Fruit fly (Drosophila melanogaster) whole organism, pupa: ENCODE data around the gene CG3061.
A peak's percentile ranks its signal among the peaks of the same experiment; 100 is the strongest.

Experiments used
- CG10348 ChIP-seq: fragments of 200-800 bp; sonication (Bioruptor generic); IDR thresholded peaks from 2 replicates; pipeline ENCODE4 v1.3.6; 2022; ENCODE audit warnings: missing biosample characterization, missing genetic modification characterization
- CG12605 ChIP-seq: fragments of 200-800 bp; sonication (Bioruptor generic); IDR thresholded peaks from 2 replicates; pipeline ENCODE4 v1.3.6; 2022; ENCODE audit warnings: missing biosample characterization, missing genetic modification characterization
- CG13204 ChIP-seq: fragments of 200-800 bp; sonication (Bioruptor generic); optimal IDR thresholded peaks from 2 replicates; lab custom pipeline; 2018; ENCODE audit warnings: missing biosample characterization, mild to moderate bottlenecking, missing genetic modification characterization, moderate library complexity
- CG14655 ChIP-seq: fragments of 200-800 bp; sonication (Bioruptor generic); optimal IDR thresholded peaks from 3 replicates; lab custom pipeline; 2017; ENCODE audit warnings: mild to moderate bottlenecking, missing biosample characterization, missing genetic modification reagents, missing genetic modification characterization
- CG15710 ChIP-seq: fragments of 200-800 bp; sonication (Bioruptor generic); optimal IDR thresholded peaks from 2 replicates; lab custom pipeline; 2018; ENCODE audit warnings: missing biosample characterization, mild to moderate bottlenecking, missing genetic modification characterization, moderate library complexity
- CG17806 ChIP-seq: fragments of 200-800 bp; sonication (Bioruptor generic); optimal IDR thresholded peaks from 2 replicates; lab custom pipeline; 2018; ENCODE audit warnings: missing biosample characterization, mild to moderate bottlenecking, missing genetic modification characterization, moderate library complexity
- CG32121 ChIP-seq: fragments of 200-800 bp; sonication (Bioruptor generic); IDR thresholded peaks from 2 replicates; pipeline ENCODE4 v1.3.6; 2022; ENCODE audit warnings: missing biosample characterization, missing genetic modification characterization
- CG34367 ChIP-seq: fragments of 200-800 bp; sonication (Bioruptor generic); optimal IDR thresholded peaks from 2 replicates; lab custom pipeline; 2018; ENCODE audit warnings: missing biosample characterization, mild to moderate bottlenecking, missing genetic modification characterization
- CG4496 ChIP-seq: fragments of 200-800 bp; sonication (Bioruptor generic); IDR thresholded peaks from 3 replicates; pipeline ENCODE4 v1.3.6; 2022; ENCODE audit warnings: missing biosample characterization, missing genetic modification characterization
- CG8159 ChIP-seq: fragments of 200-800 bp; sonication (Bioruptor generic); optimal IDR thresholded peaks from 3 replicates; lab custom pipeline; 2018; ENCODE audit warnings: missing biosample characterization, mild to moderate bottlenecking, missing genetic modification characterization, moderate library complexity
- CG8301 ChIP-seq: fragments of 200-800 bp; sonication (Bioruptor generic); optimal IDR thresholded peaks from 2 replicates; lab custom pipeline; 2018; ENCODE audit warnings: missing biosample characterization, mild to moderate bottlenecking, missing genetic modification characterization
- CG9948 ChIP-seq: fragments of 200-800 bp; sonication (Bioruptor generic); optimal IDR thresholded peaks from 2 replicates; lab custom pipeline; 2018; ENCODE audit warnings: missing biosample characterization, mild to moderate bottlenecking, missing genetic modification characterization, moderate library complexity
- D1 ChIP-seq: fragments of 200-800 bp; sonication (Bioruptor generic); optimal IDR thresholded peaks from 2 replicates; lab custom pipeline; 2018; ENCODE audit warnings: missing biosample characterization, mild to moderate bottlenecking, missing genetic modification characterization, moderate library complexity
- EcR ChIP-seq: fragments of 200-800 bp; sonication (Bioruptor generic); optimal IDR thresholded peaks from 3 replicates; lab custom pipeline; 2019; ENCODE audit warnings: missing biosample characterization, missing genetic modification characterization, mild to moderate bottlenecking, moderate library complexity, missing genetic modification reagents
- Ets98B ChIP-seq: fragments of 200-800 bp; sonication (Bioruptor generic); IDR thresholded peaks from 2 replicates; pipeline ENCODE4 v1.3.6; 2022; ENCODE audit warnings: missing biosample characterization, missing genetic modification characterization
- Pif1A ChIP-seq: fragments of 200-800 bp; sonication (Bioruptor generic); optimal IDR thresholded peaks from 3 replicates; lab custom pipeline; 2016; ENCODE audit warnings: missing biosample characterization, missing genetic modification characterization
- Pif1B ChIP-seq: fragments of 200-800 bp; sonication (Bioruptor generic); optimal IDR thresholded peaks from 3 replicates; lab custom pipeline; 2016; ENCODE audit warnings: missing biosample characterization, missing genetic modification characterization
- Snoo ChIP-seq: fragments of 200-800 bp; sonication (Bioruptor generic); optimal IDR thresholded peaks from 3 replicates; lab custom pipeline; 2017; ENCODE audit warnings: missing biosample characterization, mild to moderate bottlenecking, missing genetic modification characterization, inconsistent platforms
- fd96Ca ChIP-seq: fragments of 200-800 bp; sonication (Bioruptor generic); IDR thresholded peaks from 3 replicates; pipeline ENCODE4 v1.3.6; 2022; ENCODE audit warnings: missing biosample characterization, missing genetic modification characterization
- gl ChIP-seq: fragments of 200-800 bp; sonication (Bioruptor generic); optimal IDR thresholded peaks from 2 replicates; lab custom pipeline; 2018; ENCODE audit warnings: missing biosample characterization, mild to moderate bottlenecking, missing genetic modification characterization
- rn ChIP-seq: fragments of 200-800 bp; sonication (Bioruptor generic); IDR thresholded peaks from 2 replicates; pipeline ENCODE4 v1.3.6; 2022; ENCODE audit warnings: missing biosample characterization, missing genetic modification characterization

Gene CG3061

dm6 chr3R:14061988-14062868, 30.1 kb downstream of the CG3061 start:
- TF ChIP-seq CG9948 (peak; percentile 81), D1 (tag; lab: Kevin White, UChicago) (peak; percentile 28), Ets98B (no peak), EcR (GFP tag; lab: Kevin White, UChicago) (peak; percentile 42), CG10348 (GFP tag; lab: Robert Waterston, UW) (no peak), CG8301 (tag; lab: Kevin White, UChicago) (peak; percentile 49), CG14655 (GFP tag; lab: Kevin White, UChicago) (peak; percentile 66), Pif1A (GFP tag; lab: Kevin White, UChicago) (peak; percentile 40), CG8159 (tag; lab: Kevin White, UChicago) (peak; percentile 94), CG15710 (tag; lab: Kevin White, UChicago) (peak; percentile 90), CG13204 (GFP tag; lab: Kevin White, UChicago) (no peak), CG34367 (tag; lab: Kevin White, UChicago) (peak; percentile 70), rn (GFP tag; lab: Robert Waterston, UW) (no peak), CG32121 (no peak), CG4496 (GFP tag; lab: Robert Waterston, UW) (peak; percentile 66), gl (tag; lab: Kevin White, UChicago) (peak; percentile 17), CG17806 (peak; percentile 86), CG12605 (GFP tag; lab: Robert Waterston, UW) (no peak), Pif1B (GFP tag; lab: Kevin White, UChicago) (no peak), fd96Ca (GFP tag; lab: Robert Waterston, UW) (no peak), Snoo (tag; lab: Kevin White, UChicago) (no peak)

- TF ChIP-seq EcR (GFP tag; lab: Kevin White, UChicago) (no peak), CG14655 (GFP tag; lab: Kevin White, UChicago) (no peak), gl (tag; lab: Kevin White, UChicago) (no peak), CG17806 (no peak), D1 (tag; lab: Kevin White, UChicago) (no peak), CG8301 (tag; lab: Kevin White, UChicago) (no peak)
Observed at dm6 chr3R:14062869-14063543, 30.8 kb downstream of the CG3061 start.

dm6 chr3R:14064158-14064969, 32.2 kb downstream of the CG3061 start:
- TF ChIP-seq CG4496 (GFP tag; lab: Robert Waterston, UW) (no peak), CG17806 (no peak), CG8301 (tag; lab: Kevin White, UChicago) (no peak), D1 (tag; lab: Kevin White, UChicago) (no peak), CG10348 (GFP tag; lab: Robert Waterston, UW) (no peak), Ets98B (no peak), CG14655 (GFP tag; lab: Kevin White, UChicago) (no peak), CG34367 (tag; lab: Kevin White, UChicago) (no peak), CG12605 (GFP tag; lab: Robert Waterston, UW) (no peak)

dm6 chr3R:14065241-14065640, 33.1 kb downstream of the CG3061 start:
- TF ChIP-seq CG14655 (GFP tag; lab: Kevin White, UChicago) (no peak), EcR (GFP tag; lab: Kevin White, UChicago) (peak; percentile 77)

dm6 chr3R:14067904-14068636, 35.9 kb downstream of the CG3061 start:
- peak; percentile 75 for TF ChIP-seq EcR (GFP tag; lab: Kevin White, UChicago)
- TF ChIP-seq CG17806: no peak

- no peak for TF ChIP-seq CG32121
- TF ChIP-seq CG17806: no peak
- no peak for TF ChIP-seq rn (GFP tag; lab: Robert Waterston, UW)
- no peak for TF ChIP-seq CG15710 (tag; lab: Kevin White, UChicago)
- no peak for TF ChIP-seq CG14655 (GFP tag; lab: Kevin White, UChicago)
- TF ChIP-seq CG13204 (GFP tag; lab: Kevin White, UChicago): no peak
- TF ChIP-seq EcR (GFP tag; lab: Kevin White, UChicago): no peak
- TF ChIP-seq CG9948: no peak
- TF ChIP-seq D1 (tag; lab: Kevin White, UChicago): no peak
- peak; percentile 25 for TF ChIP-seq Pif1A (GFP tag; lab: Kevin White, UChicago)
- TF ChIP-seq Snoo (tag; lab: Kevin White, UChicago): no peak
- no peak for TF ChIP-seq CG8159 (tag; lab: Kevin White, UChicago)
- TF ChIP-seq Pif1B (GFP tag; lab: Kevin White, UChicago): peak; percentile 24
- peak; percentile 23 for TF ChIP-seq gl (tag; lab: Kevin White, UChicago)
- TF ChIP-seq Ets98B: no peak
- no peak for TF ChIP-seq CG4496 (GFP tag; lab: Robert Waterston, UW)
- TF ChIP-seq fd96Ca (GFP tag; lab: Robert Waterston, UW): no peak
- TF ChIP-seq CG34367 (tag; lab: Kevin White, UChicago): no peak
- TF ChIP-seq, all 21 proteins: peak for 3
Observed at dm6 chr3R:14070096-14070495, 37.9 kb downstream of the CG3061 start.
